Worm (Caenorhabditis elegans) whole organism, early embryonic: ENCODE measurements around the gene ZK742.3.

Experiments
- B0310.2 ChIP-seq: sonication (generic microtip); optimal IDR thresholded peaks from 2 replicates; lab custom pipeline; 2016; ENCODE audit warnings: mild to moderate bottlenecking, missing genetic modification characterization, missing compliant biosample characterization
- aly-1 ChIP-seq: sonication (generic microtip); optimal IDR thresholded peaks from 2 replicates; lab custom pipeline; 2016; ENCODE audit warnings: missing genetic modification characterization, missing compliant biosample characterization
- ama-1 ChIP-seq: fragments of 150-350 bp; optimal IDR thresholded peaks from 2 replicates; lab custom pipeline; 2014
- flt-1 ChIP-seq: fragments of 200-800 bp; sonication (Bioruptor generic); IDR thresholded peaks from 2 replicates; pipeline ENCODE4 v1.3.6; 2022; ENCODE audit warnings: missing genetic modification characterization, missing compliant biosample characterization
- hmg-4 ChIP-seq: fragments of 200-800 bp; sonication (Bioruptor generic); optimal IDR thresholded peaks from 2 replicates; lab custom pipeline; 2018; ENCODE audit warnings: mild to moderate bottlenecking, missing genetic modification characterization, missing compliant biosample characterization
- hnd-1 ChIP-seq: sonication (generic microtip); optimal IDR thresholded peaks from 2 replicates; lab custom pipeline; 2016; ENCODE audit warnings: missing genetic modification characterization, missing compliant biosample characterization
- sea-1 ChIP-seq: fragments of 200-800 bp; sonication (Bioruptor generic); conservative IDR thresholded peaks from 2 replicates; pipeline ENCODE4 v1.3.6; 2022; ENCODE audit warnings: missing genetic modification characterization, missing compliant biosample characterization
- tbx-11 ChIP-seq: fragments of 200-800 bp; sonication (Bioruptor generic); IDR thresholded peaks from 2 replicates; pipeline ENCODE4 v1.3.6; 2022; ENCODE audit warnings: missing genetic modification characterization, missing compliant biosample characterization
- tbx-37 ChIP-seq: fragments of 200-800 bp; sonication (Bioruptor generic); conservative IDR thresholded peaks from 2 replicates; pipeline ENCODE4 v1.3.6; 2022; ENCODE audit warnings: missing genetic modification reagents, missing genetic modification characterization, missing compliant biosample characterization

ce11 chrV:7775226-7775625, 34.5 kb downstream of the ZK742.3 start:
- TF ChIP-seq flt-1 (GFP tag; lab: Robert Waterston, UW) = no peak
- no peak for TF ChIP-seq tbx-11 (GFP tag; lab: Robert Waterston, UW)
- TF ChIP-seq hnd-1 (tag; lab: Kevin White, UChicago) = no peak
- no peak for TF ChIP-seq ama-1 (lab: Kevin White, UChicago)
- TF ChIP-seq hmg-4 = no peak
- TF ChIP-seq tbx-37 = no peak
- no peak for TF ChIP-seq aly-1 (tag; lab: Kevin White, UChicago)
- no peak for TF ChIP-seq B0310.2 (tag; lab: Kevin White, UChicago)
- TF ChIP-seq sea-1 (GFP tag; lab: Robert Waterston, UW) = no peak
